Worm (Caenorhabditis elegans) whole organism, early embryonic: ENCODE results near the gene F11C1.1.

Experiments
- ama-1 ChIP-seq: fragments of 150-350 bp; optimal IDR thresholded peaks from 2 replicates; lab custom pipeline; 2014
- tbx-37 ChIP-seq: fragments of 200-800 bp; sonication (Bioruptor generic); conservative IDR thresholded peaks from 2 replicates; pipeline ENCODE4 v1.3.6; 2022; ENCODE audit warnings: missing genetic modification reagents, missing genetic modification characterization, missing compliant biosample characterization
- tra-4 ChIP-seq: sonication (generic microtip); optimal IDR thresholded peaks from 2 replicates; lab custom pipeline; 2017; ENCODE audit warnings: missing genetic modification characterization, missing compliant biosample characterization

- TF ChIP-seq tra-4 (tag; lab: Kevin White, UChicago), result no peak
- TF ChIP-seq ama-1 (lab: Kevin White, UChicago), result no peak
- no peak for TF ChIP-seq tbx-37
Observed at ce11 chrX:12958897-12959296, 31.5 kb downstream of the F11C1.1 start.
